Worm (Caenorhabditis elegans) whole organism, L4 larva: Measurements from ENCODE around the gene R160.4.

Experiments used
- F10B5.3 ChIP-seq: sonication (generic microtip); optimal IDR thresholded peaks from 2 replicates; lab custom pipeline; 2016; ENCODE audit warnings: mild to moderate bottlenecking, missing genetic modification characterization, missing compliant biosample characterization
- R02D3.7 ChIP-seq: fragments of 150-350 bp; sonication (generic microtip); optimal IDR thresholded peaks from 3 replicates; lab custom pipeline; 2014; ENCODE audit warnings: missing biosample characterization, missing genetic modification characterization
- ZK546.5 ChIP-seq, 2 experiments: sonication (generic microtip); optimal IDR thresholded peaks; 2 replicates each; lab custom pipeline; 2017; ENCODE audit warnings: missing biosample characterization in 2 of 2, missing genetic modification characterization in 2 of 2
- nhr-11 ChIP-seq: fragments of 150-350 bp; optimal IDR thresholded peaks from 2 replicates; lab custom pipeline; 2014; ENCODE audit warnings: missing biosample characterization, missing genetic modification characterization
- unc-39 ChIP-seq: sonication (generic microtip); optimal IDR thresholded peaks from 2 replicates; lab custom pipeline; 2017; ENCODE audit warnings: missing biosample characterization, missing genetic modification characterization

ce11 chrX:4357467-4357866 lies 11.2 kb downstream of the R160.4 start, which contains the start of gene F14H12.6:
- no peak for TF ChIP-seq R02D3.7 (tag; lab: Kevin White, UChicago)
- TF ChIP-seq F10B5.3 (tag; lab: Kevin White, UChicago): no peak
- TF ChIP-seq nhr-11 (tag; lab: Kevin White, UChicago): no peak
- no peak for TF ChIP-seq ZK546.5 (tag; optimal IDR thresholded peaks at IDR 0.05; lab: Kevin White, UChicago)
- TF ChIP-seq unc-39 (tag; lab: Kevin White, UChicago): no peak
